Fruit fly (Drosophila melanogaster) whole organism, prepupa: ENCODE data around the gene Sms.

Source experiments
- Blimp-1 ChIP-seq: fragments of 200-800 bp; sonication (Bioruptor generic); optimal IDR thresholded peaks from 3 replicates; lab custom pipeline; 2017; ENCODE audit warnings: missing biosample characterization, missing genetic modification characterization, mild to moderate bottlenecking, moderate library complexity, missing genetic modification reagents
- CG10669 ChIP-seq: fragments of 200-800 bp; sonication (Bioruptor generic); optimal IDR thresholded peaks from 3 replicates; lab custom pipeline; 2018; ENCODE audit warnings: missing biosample characterization, mild to moderate bottlenecking, missing genetic modification characterization, moderate library complexity
- CG11294 ChIP-seq: fragments of 200-800 bp; sonication (Bioruptor generic); IDR thresholded peaks from 2 replicates; pipeline ENCODE4 v1.3.6; 2022; ENCODE audit warnings: missing biosample characterization, missing genetic modification characterization
- CG11762 ChIP-seq: fragments of 200-800 bp; sonication (Bioruptor generic); optimal IDR thresholded peaks from 3 replicates; lab custom pipeline; 2016; ENCODE audit warnings: missing biosample characterization, missing genetic modification characterization; ENCODE audit not compliant: insufficient read depth
- CG1621 ChIP-seq: fragments of 200-800 bp; sonication (Bioruptor generic); optimal IDR thresholded peaks from 3 replicates; lab custom pipeline; 2018; ENCODE audit warnings: missing biosample characterization, mild to moderate bottlenecking, missing genetic modification characterization
- CG16779 ChIP-seq: fragments of 200-800 bp; sonication (Bioruptor generic); optimal IDR thresholded peaks from 3 replicates; lab custom pipeline; 2017; ENCODE audit warnings: missing biosample characterization, mild to moderate bottlenecking, missing genetic modification characterization
- CG3032 ChIP-seq: fragments of 200-800 bp; optimal IDR thresholded peaks from 2 replicates; lab custom pipeline; 2019; ENCODE audit warnings: missing biosample characterization, mild to moderate bottlenecking, missing genetic modification characterization, moderate library complexity
- CG34406 ChIP-seq: fragments of 200-800 bp; sonication (Bioruptor generic); optimal IDR thresholded peaks from 3 replicates; lab custom pipeline; 2016; ENCODE audit warnings: missing biosample characterization, missing genetic modification characterization
- CG4318 ChIP-seq: fragments of 200-800 bp; sonication (Bioruptor generic); optimal IDR thresholded peaks from 3 replicates; lab custom pipeline; 2017; ENCODE audit warnings: missing biosample characterization, mild to moderate bottlenecking, missing genetic modification characterization
- CG6792 ChIP-seq: fragments of 200-800 bp; sonication (Bioruptor generic); optimal IDR thresholded peaks from 3 replicates; lab custom pipeline; 2016; ENCODE audit warnings: missing biosample characterization, missing genetic modification characterization
- CG6854 ChIP-seq: fragments of 200-800 bp; sonication (Bioruptor generic); optimal IDR thresholded peaks from 2 replicates; lab custom pipeline; 2017; ENCODE audit warnings: missing biosample characterization, mild to moderate bottlenecking, missing genetic modification characterization
- CG8119 ChIP-seq: fragments of 200-800 bp; sonication (Bioruptor generic); IDR thresholded peaks from 3 replicates; pipeline ENCODE4 v1.3.6; 2022; ENCODE audit warnings: missing biosample characterization, missing genetic modification characterization
- CG8319 ChIP-seq: fragments of 200-800 bp; sonication (Bioruptor generic); optimal IDR thresholded peaks from 3 replicates; lab custom pipeline; 2016; ENCODE audit warnings: missing biosample characterization, missing genetic modification characterization
- CG8632 ChIP-seq: fragments of 200-800 bp; sonication (Bioruptor generic); optimal IDR thresholded peaks from 3 replicates; lab custom pipeline; 2016; ENCODE audit warnings: missing biosample characterization, missing genetic modification characterization
- CG9139 ChIP-seq: fragments of 200-800 bp; sonication (Bioruptor generic); optimal IDR thresholded peaks from 3 replicates; lab custom pipeline; 2017; ENCODE audit warnings: missing biosample characterization, mild to moderate bottlenecking, missing genetic modification characterization
- Eip75B ChIP-seq: fragments of 200-800 bp; sonication (Bioruptor generic); optimal IDR thresholded peaks from 3 replicates; lab custom pipeline; 2016; ENCODE audit warnings: missing biosample characterization, missing genetic modification characterization
- Eip78C ChIP-seq: fragments of 200-800 bp; sonication (Bioruptor generic); peaks from one replicate; lab custom pipeline; 2016; ENCODE audit warnings: missing biosample characterization, missing genetic modification characterization
- Eip93F ChIP-seq: fragments of 200-800 bp; sonication (Bioruptor generic); optimal IDR thresholded peaks from 2 replicates; lab custom pipeline; 2016; ENCODE audit warnings: missing biosample characterization, mild to moderate bottlenecking, missing genetic modification characterization
- Ets96B ChIP-seq: fragments of 200-800 bp; optimal IDR thresholded peaks from 2 replicates; lab custom pipeline; 2019; ENCODE audit warnings: missing biosample characterization, mild to moderate bottlenecking, missing genetic modification characterization, moderate library complexity
- Gug ChIP-seq: fragments of 200-800 bp; sonication (Bioruptor generic); IDR thresholded peaks from 2 replicates; pipeline ENCODE4 v1.3.6; 2022; ENCODE audit warnings: missing biosample characterization, missing genetic modification characterization
- Hr38 ChIP-seq: sonication (Bioruptor generic); optimal IDR thresholded peaks from 2 replicates; lab custom pipeline; 2016; ENCODE audit warnings: missing biosample characterization, missing genetic modification characterization
- Hr4 ChIP-seq: fragments of 200-800 bp; sonication (Bioruptor generic); optimal IDR thresholded peaks from 3 replicates; lab custom pipeline; 2016; ENCODE audit warnings: missing biosample characterization, missing genetic modification characterization
- Lpt ChIP-seq: fragments of 200-800 bp; sonication (Bioruptor generic); optimal IDR thresholded peaks from 3 replicates; lab custom pipeline; 2016; ENCODE audit warnings: missing biosample characterization, missing genetic modification characterization
- OdsH ChIP-seq: fragments of 200-800 bp; sonication (Bioruptor generic); optimal IDR thresholded peaks from 3 replicates; lab custom pipeline; 2016; ENCODE audit warnings: missing biosample characterization, missing genetic modification characterization
- Smox ChIP-seq: fragments of 200-800 bp; sonication (Bioruptor generic); optimal IDR thresholded peaks from 3 replicates; lab custom pipeline; 2016; ENCODE audit warnings: missing biosample characterization, missing genetic modification characterization
- Sox14 ChIP-seq: fragments of 200-800 bp; sonication (Bioruptor generic); optimal IDR thresholded peaks from 3 replicates; lab custom pipeline; 2016; ENCODE audit warnings: missing biosample characterization, missing genetic modification characterization
- Sox15 ChIP-seq: fragments of 200-800 bp; sonication (Bioruptor generic); optimal IDR thresholded peaks from 3 replicates; lab custom pipeline; 2016; ENCODE audit warnings: missing biosample characterization, missing genetic modification characterization
- achi ChIP-seq: fragments of 200-800 bp; sonication (Bioruptor generic); optimal IDR thresholded peaks from 3 replicates; lab custom pipeline; 2016; ENCODE audit warnings: missing biosample characterization, missing genetic modification characterization
- acj6 ChIP-seq: fragments of 200-800 bp; sonication (Bioruptor generic); optimal IDR thresholded peaks from 3 replicates; lab custom pipeline; 2016; ENCODE audit warnings: missing biosample characterization, missing genetic modification characterization
- cyc ChIP-seq: fragments of 200-800 bp; sonication (Bioruptor generic); optimal IDR thresholded peaks from 3 replicates; lab custom pipeline; 2016; ENCODE audit warnings: missing biosample characterization, missing genetic modification characterization
- dac ChIP-seq: fragments of 200-800 bp; sonication (Bioruptor generic); optimal IDR thresholded peaks from 2 replicates; lab custom pipeline; 2017; ENCODE audit warnings: missing biosample characterization, mild to moderate bottlenecking, missing genetic modification characterization
- dsx ChIP-seq: fragments of 200-800 bp; optimal IDR thresholded peaks from 3 replicates; lab custom pipeline; 2019; ENCODE audit warnings: missing biosample characterization, mild to moderate bottlenecking, missing genetic modification characterization, moderate library complexity; ENCODE audit not compliant: poor library complexity, severe bottlenecking
- eg ChIP-seq: fragments of 200-800 bp; sonication (Bioruptor generic); IDR thresholded peaks from 3 replicates; pipeline ENCODE4 v1.3.6; 2022; ENCODE audit warnings: missing biosample characterization, missing genetic modification characterization
- esn ChIP-seq: fragments of 200-800 bp; sonication (Bioruptor generic); optimal IDR thresholded peaks from 2 replicates; lab custom pipeline; 2016; ENCODE audit warnings: missing biosample characterization, mild to moderate bottlenecking, missing genetic modification characterization, moderate library complexity
- fd59A ChIP-seq: fragments of 200-800 bp; sonication (Bioruptor generic); optimal IDR thresholded peaks from 2 replicates; lab custom pipeline; 2017; ENCODE audit warnings: missing biosample characterization, mild to moderate bottlenecking, missing genetic modification characterization, missing genetic modification reagents
- fd85E ChIP-seq: fragments of 200-800 bp; sonication (Bioruptor generic); optimal IDR thresholded peaks from 3 replicates; lab custom pipeline; 2016; ENCODE audit warnings: missing biosample characterization, missing genetic modification characterization
- fkh ChIP-seq: fragments of 200-800 bp; sonication (Bioruptor generic); optimal IDR thresholded peaks from 3 replicates; lab custom pipeline; 2017; ENCODE audit warnings: missing biosample characterization, mild to moderate bottlenecking, missing genetic modification characterization, moderate library complexity
- lz ChIP-seq: fragments of 200-800 bp; sonication (Bioruptor generic); optimal IDR thresholded peaks from 3 replicates; lab custom pipeline; 2016; ENCODE audit warnings: missing biosample characterization, missing genetic modification characterization
- net ChIP-seq: fragments of 200-800 bp; sonication (Bioruptor generic); optimal IDR thresholded peaks from 3 replicates; lab custom pipeline; 2016; ENCODE audit warnings: missing biosample characterization, missing genetic modification characterization
- spab ChIP-seq: fragments of 200-800 bp; sonication (Bioruptor generic); optimal IDR thresholded peaks from 2 replicates; lab custom pipeline; 2017; ENCODE audit warnings: missing biosample characterization, mild to moderate bottlenecking, missing genetic modification characterization, missing genetic modification reagents
- svp ChIP-seq: fragments of 200-800 bp; sonication (Bioruptor generic); peaks from one replicate; lab custom pipeline; 2016; ENCODE audit warnings: missing biosample characterization, missing genetic modification characterization
- topi ChIP-seq: fragments of 200-800 bp; sonication (Bioruptor generic); optimal IDR thresholded peaks from 3 replicates; lab custom pipeline; 2016; ENCODE audit warnings: missing biosample characterization, missing genetic modification characterization
- vri ChIP-seq: fragments of 200-800 bp; sonication (Bioruptor generic); optimal IDR thresholded peaks from 3 replicates; lab custom pipeline; 2016; ENCODE audit warnings: missing biosample characterization, mild to moderate bottlenecking, missing genetic modification characterization

Sms gene

DNA sequence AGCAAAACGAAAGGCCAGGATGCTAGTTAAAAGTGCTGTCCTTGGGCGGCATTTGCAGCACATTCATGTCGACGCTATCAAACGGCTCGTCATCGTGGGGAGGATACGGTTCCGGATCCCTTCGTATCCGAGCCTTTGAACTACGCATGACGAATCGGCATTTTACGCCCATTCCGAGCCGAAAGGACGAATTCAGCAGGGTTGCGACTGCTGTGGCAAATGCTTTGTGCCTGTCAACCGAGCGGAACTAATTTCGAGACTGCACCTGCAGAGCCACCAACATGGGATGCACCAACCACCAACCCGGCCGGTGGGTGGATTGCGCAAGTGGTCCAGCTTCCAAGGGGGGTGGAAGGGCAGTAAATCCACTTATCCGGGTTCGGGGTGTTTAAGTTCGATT lies 13.5 kb upstream of the Sms start:
- TF ChIP-seq Blimp-1 (GFP tag; lab: Kevin White, UChicago) = no peak
- TF ChIP-seq CG6792 (GFP tag; lab: Kevin White, UChicago) = no peak
- TF ChIP-seq CG11762 (GFP tag; lab: Kevin White, UChicago) = no peak
- no peak for TF ChIP-seq OdsH (GFP tag; lab: Kevin White, UChicago)
- TF ChIP-seq CG8319 = no peak
- TF ChIP-seq CG11294 (GFP tag; lab: Robert Waterston, UW) = no peak
- no peak for TF ChIP-seq Eip75B (GFP tag; lab: Kevin White, UChicago)
- no peak for TF ChIP-seq topi (GFP tag; lab: Kevin White, UChicago)
- no peak for TF ChIP-seq Eip93F (GFP tag; lab: Kevin White, UChicago)
- no peak for TF ChIP-seq achi (GFP tag; lab: Kevin White, UChicago)
- no peak for TF ChIP-seq CG16779 (tag; lab: Kevin White, UChicago)
- no peak for TF ChIP-seq Sox14 (GFP tag; lab: Kevin White, UChicago)
- no peak for TF ChIP-seq CG8632 (GFP tag; lab: Kevin White, UChicago)
- TF ChIP-seq CG3032 (tag; lab: Kevin White, UChicago) = no peak
- TF ChIP-seq fkh (GFP tag; lab: Kevin White, UChicago) = no peak
- TF ChIP-seq CG10669 (GFP tag; lab: Kevin White, UChicago) = no peak
- TF ChIP-seq Hr4 (GFP tag; lab: Kevin White, UChicago) = no peak
- no peak for TF ChIP-seq spab (GFP tag; lab: Kevin White, UChicago)
- no peak for TF ChIP-seq CG4318 (GFP tag; lab: Kevin White, UChicago)
- no peak for TF ChIP-seq vri (GFP tag; lab: Kevin White, UChicago)

- TF ChIP-seq Blimp-1 (GFP tag; lab: Kevin White, UChicago) = no peak
- no peak for TF ChIP-seq Eip78C (GFP tag; lab: Kevin White, UChicago)
- TF ChIP-seq lz = no peak
- TF ChIP-seq esn = no peak
- TF ChIP-seq CG6854 (GFP tag; lab: Kevin White, UChicago) = no peak
Observed at dm6 chr3L:12289664-12290063, 12.6 kb upstream of the Sms start.

DNA sequence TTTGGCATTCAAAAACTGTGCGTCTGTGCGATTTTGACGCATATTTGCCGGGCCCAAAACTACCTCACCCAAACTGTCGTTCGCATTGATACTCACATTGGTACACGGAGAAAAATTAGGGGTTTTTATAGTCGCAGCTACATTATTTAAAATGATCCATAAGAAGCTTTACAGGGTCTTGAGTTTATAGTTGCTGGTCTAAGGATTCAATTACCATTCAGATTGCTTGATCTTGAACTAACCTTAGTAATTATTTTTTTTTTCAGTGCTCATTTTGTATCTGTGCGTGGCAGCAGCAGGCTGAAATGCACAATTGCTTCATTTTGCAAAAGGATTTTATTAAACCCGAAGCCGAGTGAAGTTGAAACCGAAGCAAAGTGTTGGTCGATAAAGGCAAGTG lies 10.3 kb upstream of the Sms start:
- TF ChIP-seq cyc (GFP tag; lab: Kevin White, UChicago) (no peak), dsx (no peak), Lpt (no peak), eg (GFP tag; lab: Robert Waterston, UW) (no peak), Sox14 (GFP tag; lab: Kevin White, UChicago) (no peak), lz (no peak), CG34406 (no peak), fd85E (GFP tag; lab: Kevin White, UChicago) (no peak), CG1621 (tag; lab: Kevin White, UChicago) (no peak), spab (GFP tag; lab: Kevin White, UChicago) (no peak), Eip78C (GFP tag; lab: Kevin White, UChicago) (no peak), fd59A (no peak), OdsH (GFP tag; lab: Kevin White, UChicago) (no peak)

dm6 chr3L:12277880-12278287 lies 833 bp upstream of the Sms start:
- TF ChIP-seq Eip78C (GFP tag; lab: Kevin White, UChicago) (no peak), spab (GFP tag; lab: Kevin White, UChicago) (no peak), Hr38 (GFP tag; lab: Kevin White, UChicago) (no peak), acj6 (no peak), Gug (GFP tag; lab: Robert Waterston, UW) (no peak), CG9139 (GFP tag; lab: Kevin White, UChicago) (no peak), Ets96B (no peak), CG8319 (no peak), eg (GFP tag; lab: Robert Waterston, UW) (no peak), Hr4 (GFP tag; lab: Kevin White, UChicago) (no peak), svp (GFP tag; lab: Kevin White, UChicago) (no peak), Sox15 (GFP tag; lab: Kevin White, UChicago) (no peak), CG8119 (GFP tag; lab: Robert Waterston, UW) (no peak), Sox14 (GFP tag; lab: Kevin White, UChicago) (no peak), CG11762 (GFP tag; lab: Kevin White, UChicago) (no peak), Smox (GFP tag; lab: Kevin White, UChicago) (no peak), net (no peak), CG11294 (GFP tag; lab: Robert Waterston, UW) (no peak), Blimp-1 (GFP tag; lab: Kevin White, UChicago) (no peak), dac (GFP tag; lab: Kevin White, UChicago) (no peak)
